Worm (Caenorhabditis elegans) whole organism, L4/young adult: ENCODE data around the gene nhr-30.

Experiments
- dao-5 ChIP-seq: sonication (generic microtip); optimal IDR thresholded peaks from 2 replicates; lab custom pipeline; 2016; ENCODE audit warnings: missing genotype, missing genetic modification characterization, moderate library complexity, missing compliant biosample characterization
- him-1 ChIP-seq: sonication (generic microtip); optimal IDR thresholded peaks from 2 replicates; lab custom pipeline; 2016; ENCODE audit warnings: missing genotype, missing genetic modification reagents, missing genetic modification characterization, missing compliant biosample characterization

DNA sequence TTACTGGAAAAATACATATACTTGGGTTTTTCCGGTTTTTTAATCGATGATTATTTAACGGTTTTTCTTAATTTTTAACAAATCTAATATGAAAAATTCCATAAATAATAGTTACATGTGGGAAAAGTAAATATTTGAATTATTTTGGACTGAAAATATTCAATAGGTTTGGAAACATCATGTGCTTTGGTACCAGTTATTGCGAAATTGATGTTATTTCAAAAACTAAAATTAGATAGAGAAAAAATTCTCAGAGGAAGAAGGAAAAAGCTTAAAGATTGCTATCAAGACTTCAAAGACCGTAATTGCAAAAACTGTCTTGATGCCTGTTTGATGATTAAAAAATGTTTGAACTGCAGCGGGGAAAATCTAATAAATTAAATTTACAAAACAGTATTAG is 20.0 kb downstream of the nhr-30 start:
- TF ChIP-seq him-1 (tag; lab: Kevin White, UChicago) (no peak), dao-5 (tag; lab: Kevin White, UChicago) (no peak)
